Fruit fly (Drosophila melanogaster) whole organism, wandering third instar larva: Measurements from ENCODE around the gene CG43815.

Experiments
- Dfd ChIP-seq: fragments of >200 bp; optimal IDR thresholded peaks from 2 replicates; lab custom pipeline; 2017; ENCODE audit warnings: missing biosample characterization, missing genetic modification characterization
- Myc ChIP-seq: fragments of >200 bp; optimal IDR thresholded peaks from 2 replicates; lab custom pipeline; 2017
- OdsH ChIP-seq: fragments of 200-800 bp; sonication (Bioruptor generic); optimal IDR thresholded peaks from 2 replicates; lab custom pipeline; 2016; ENCODE audit warnings: missing biosample characterization, mild to moderate bottlenecking, missing genetic modification characterization
- h ChIP-seq: fragments of 200-800 bp; sonication (Bioruptor generic); optimal IDR thresholded peaks from 3 replicates; lab custom pipeline; 2016; ENCODE audit warnings: missing biosample characterization, mild to moderate bottlenecking, missing genetic modification characterization
- lola ChIP-seq: fragments of >200 bp; optimal IDR thresholded peaks from 2 replicates; lab custom pipeline; 2017; ENCODE audit warnings: missing biosample characterization, missing genetic modification characterization
- pan ChIP-seq: fragments of >200 bp; optimal IDR thresholded peaks from 2 replicates; lab custom pipeline; 2017
- psq ChIP-seq: fragments of 200-800 bp; sonication (Bioruptor generic); optimal IDR thresholded peaks from 3 replicates; lab custom pipeline; 2017; ENCODE audit warnings: missing biosample characterization, mild to moderate bottlenecking, missing genetic modification characterization, moderate library complexity
- tai ChIP-seq: sonication (Bioruptor generic); optimal IDR thresholded peaks from 2 replicates; lab custom pipeline; 2016; ENCODE audit warnings: missing biosample characterization, missing genetic modification characterization
- usp ChIP-seq: fragments of >200 bp; optimal IDR thresholded peaks from 2 replicates; lab custom pipeline; 2017; ENCODE audit warnings: missing biosample characterization, missing genetic modification characterization

dm6 chr2L:3600847-3601246 is 24.8 kb downstream of the CG43815 start:
- no peak for TF ChIP-seq Dfd (GFP tag; lab: Kevin White, UChicago)
- no peak for TF ChIP-seq lola (GFP tag; lab: Kevin White, UChicago)
- TF ChIP-seq usp (GFP tag; lab: Kevin White, UChicago): no peak
- no peak for TF ChIP-seq Myc (lab: Kevin White, UChicago)
- no peak for TF ChIP-seq h (GFP tag; lab: Kevin White, UChicago)
- no peak for TF ChIP-seq pan (lab: Kevin White, UChicago)
- no peak for TF ChIP-seq OdsH (GFP tag; lab: Kevin White, UChicago)
- TF ChIP-seq tai (GFP tag; lab: Kevin White, UChicago): no peak
- TF ChIP-seq psq (GFP tag; lab: Kevin White, UChicago): no peak
